Worm (Caenorhabditis elegans) whole organism, mixed stage, embryonic: ENCODE results near the gene Y113G7A.22.

ENCODE experiments used
- M03D4.4 ChIP-seq: sonication (generic microtip); optimal IDR thresholded peaks from 2 replicates; lab custom pipeline; 2017; ENCODE audit warnings: mild to moderate bottlenecking, missing genetic modification characterization, missing compliant biosample characterization
- bed-3 ChIP-seq: fragments of 200-800 bp; sonication (Bioruptor generic); optimal IDR thresholded peaks from 3 replicates; lab custom pipeline; 2018; ENCODE audit warnings: mild to moderate bottlenecking, missing genetic modification characterization, moderate library complexity, missing compliant biosample characterization
- ceh-39 ChIP-seq: fragments of 150-350 bp; optimal IDR thresholded peaks from 2 replicates; lab custom pipeline; 2014; ENCODE audit warnings: missing biosample characterization, missing genetic modification characterization
- ceh-43 ChIP-seq: fragments of 200-800 bp; sonication (Bioruptor generic); optimal IDR thresholded peaks from 2 replicates; lab custom pipeline; 2018; ENCODE audit warnings: mild to moderate bottlenecking, missing genetic modification characterization, moderate library complexity, missing compliant biosample characterization
- ceh-83 ChIP-seq: fragments of 200-800 bp; sonication (Bioruptor generic); optimal IDR thresholded peaks from 2 replicates; lab custom pipeline; 2018; ENCODE audit warnings: mild to moderate bottlenecking, missing genetic modification characterization, missing compliant biosample characterization
- ces-1 ChIP-seq: fragments of 150-350 bp; optimal IDR thresholded peaks from 2 replicates; lab custom pipeline; 2014; ENCODE audit warnings: missing biosample characterization, missing genetic modification reagents, missing genetic modification characterization
- cnd-1 ChIP-seq: fragments of 200-800 bp; sonication (Bioruptor generic); optimal IDR thresholded peaks from 2 replicates; lab custom pipeline; 2018; ENCODE audit warnings: mild to moderate bottlenecking, missing genetic modification characterization, missing compliant biosample characterization
- drap-1 ChIP-seq: fragments of 200-800 bp; sonication (Bioruptor generic); optimal IDR thresholded peaks from 3 replicates; lab custom pipeline; 2018; ENCODE audit warnings: mild to moderate bottlenecking, missing genetic modification characterization, missing compliant biosample characterization
- elt-1 ChIP-seq: sonication (generic microtip); optimal IDR thresholded peaks from 2 replicates; lab custom pipeline; 2017; ENCODE audit warnings: missing genetic modification characterization, mild to moderate bottlenecking, missing compliant biosample characterization, antibody characterized with exemption, moderate library complexity, borderline replicate concordance; ENCODE audit not compliant: insufficient read depth
- flh-1 ChIP-seq: fragments of 200-800 bp; sonication (Bioruptor generic); optimal IDR thresholded peaks from 2 replicates; lab custom pipeline; 2018; ENCODE audit warnings: mild to moderate bottlenecking, missing genetic modification characterization, moderate library complexity, missing compliant biosample characterization
- hlh-1 ChIP-seq: fragments of 150-350 bp; optimal IDR thresholded peaks from 2 replicates; lab custom pipeline; 2014; ENCODE audit warnings: missing biosample characterization, missing genetic modification reagents, missing genetic modification characterization
- lin-13 ChIP-seq: fragments of 150-350 bp; optimal IDR thresholded peaks from 2 replicates; lab custom pipeline; 2014; ENCODE audit warnings: missing biosample characterization, missing genetic modification characterization
- lin-32 ChIP-seq: fragments of 200-800 bp; sonication (Bioruptor generic); optimal IDR thresholded peaks from 2 replicates; lab custom pipeline; 2018; ENCODE audit warnings: mild to moderate bottlenecking, missing genetic modification characterization, missing compliant biosample characterization
- mab-5 ChIP-seq: fragments of 150-350 bp; optimal IDR thresholded peaks from 2 replicates; lab custom pipeline; 2014; ENCODE audit warnings: missing biosample characterization, missing genetic modification characterization
- mep-1 ChIP-seq: fragments of 150-350 bp; optimal IDR thresholded peaks from 2 replicates; lab custom pipeline; 2017; ENCODE audit warnings: missing biosample characterization, missing genetic modification reagents, missing genetic modification characterization, inconsistent platforms
- mls-2 ChIP-seq: sonication (generic microtip); optimal IDR thresholded peaks from 2 replicates; lab custom pipeline; 2016; ENCODE audit warnings: mild to moderate bottlenecking, missing genetic modification characterization, moderate library complexity, missing compliant biosample characterization
- nhr-12 ChIP-seq: fragments of 150-350 bp; optimal IDR thresholded peaks from 2 replicates; lab custom pipeline; 2014; ENCODE audit warnings: missing biosample characterization, missing genetic modification characterization
- nhr-2 ChIP-seq: fragments of 150-350 bp; optimal IDR thresholded peaks from 2 replicates; lab custom pipeline; 2014; ENCODE audit warnings: missing biosample characterization, missing genetic modification characterization
- nhr-237 ChIP-seq: fragments of 150-350 bp; optimal IDR thresholded peaks from 2 replicates; lab custom pipeline; 2014; ENCODE audit warnings: missing biosample characterization, missing genetic modification characterization
- nhr-28 ChIP-seq: fragments of 150-350 bp; optimal IDR thresholded peaks from 2 replicates; lab custom pipeline; 2014; ENCODE audit warnings: missing biosample characterization, missing genetic modification characterization
- nhr-76 ChIP-seq: sonication (generic microtip); optimal IDR thresholded peaks from 2 replicates; lab custom pipeline; 2017; ENCODE audit warnings: missing biosample characterization, missing genetic modification characterization
- snpc-4 ChIP-seq: fragments of 150-350 bp; optimal IDR thresholded peaks from 2 replicates; lab custom pipeline; 2014; ENCODE audit warnings: missing biosample characterization, missing genetic modification characterization
- sptf-1 ChIP-seq: sonication (generic microtip); optimal IDR thresholded peaks from 2 replicates; lab custom pipeline; 2017; ENCODE audit warnings: mild to moderate bottlenecking, missing genetic modification characterization, moderate library complexity, missing compliant biosample characterization
- tbx-8 ChIP-seq: fragments of 200-800 bp; sonication (Bioruptor generic); optimal IDR thresholded peaks from 2 replicates; lab custom pipeline; 2018; ENCODE audit warnings: mild to moderate bottlenecking, missing genetic modification characterization, moderate library complexity, missing compliant biosample characterization
- unc-120 ChIP-seq: sonication (generic microtip); optimal IDR thresholded peaks from 2 replicates; lab custom pipeline; 2017; ENCODE audit warnings: missing genetic modification characterization, missing compliant biosample characterization; ENCODE audit not compliant: poor library complexity, severe bottlenecking
- unc-39 ChIP-seq: fragments of 150-350 bp; optimal IDR thresholded peaks from 2 replicates; lab custom pipeline; 2014; ENCODE audit warnings: missing biosample characterization, missing genetic modification characterization
- zip-8 ChIP-seq: fragments of 150-350 bp; optimal IDR thresholded peaks from 2 replicates; lab custom pipeline; 2014; ENCODE audit warnings: missing biosample characterization, missing genetic modification characterization
- ztf-11 ChIP-seq: fragments of 150-350 bp; optimal IDR thresholded peaks from 2 replicates; lab custom pipeline; 2014; ENCODE audit warnings: missing biosample characterization, missing genetic modification characterization

Y113G7A.22 gene

ce11 chrV:20164059-20164892 lies 29.1 kb upstream of the Y113G7A.22 start, which contains the start of gene F19B2.5:
TSS of gene F19B2.5 (minus strand) at chrV:20164165.
- TF ChIP-seq unc-120 (tag; lab: Kevin White, UChicago) = no peak
- no peak for TF ChIP-seq ztf-11 (tag; lab: Kevin White, UChicago)
- TF ChIP-seq sptf-1 (tag; lab: Kevin White, UChicago) = no peak
- no peak for TF ChIP-seq mls-2 (tag; lab: Kevin White, UChicago)
- no peak for TF ChIP-seq nhr-28 (tag; lab: Kevin White, UChicago)
- no peak for TF ChIP-seq mab-5 (tag; lab: Kevin White, UChicago)
- no peak for TF ChIP-seq lin-32 (GFP tag; lab: Kevin White, UChicago)
- no peak for TF ChIP-seq nhr-237 (tag; lab: Kevin White, UChicago)
- no peak for TF ChIP-seq hlh-1
- no peak for TF ChIP-seq elt-1 (tag; lab: Kevin White, UChicago)
- TF ChIP-seq mep-1 (tag; lab: Kevin White, UChicago) = no peak

ce11 chrV:20163105-20163449 lies 27.9 kb upstream of the Y113G7A.22 start:
- TF ChIP-seq flh-1 (no peak), nhr-12 (tag; lab: Kevin White, UChicago) (no peak), bed-3 (GFP tag; lab: Kevin White, UChicago) (no peak)

- no peak for TF ChIP-seq drap-1
- TF ChIP-seq cnd-1 = no peak
- TF ChIP-seq ceh-39 = no peak
- no peak for TF ChIP-seq zip-8 (tag; lab: Kevin White, UChicago)
These were observed 27.4 kb upstream of the Y113G7A.22 start for ce11 chrV:20162290-20163104.

- TF ChIP-seq lin-13 (tag; lab: Kevin White, UChicago) (no peak), ces-1 (GFP tag; lab: Kevin White, UChicago) (no peak), ceh-83 (no peak), lin-32 (GFP tag; lab: Kevin White, UChicago) (no peak), nhr-237 (tag; lab: Kevin White, UChicago) (no peak), snpc-4 (no peak), mls-2 (tag; lab: Kevin White, UChicago) (no peak), elt-1 (tag; lab: Kevin White, UChicago) (no peak), ztf-11 (tag; lab: Kevin White, UChicago) (no peak), ceh-43 (GFP tag; lab: Kevin White, UChicago) (no peak), mep-1 (tag; lab: Kevin White, UChicago) (no peak), flh-1 (no peak), nhr-12 (tag; lab: Kevin White, UChicago) (no peak), ceh-39 (no peak), cnd-1 (no peak)
These were observed 26.7 kb upstream of the Y113G7A.22 start for ce11 chrV:20161781-20162289.

- TF ChIP-seq cnd-1 (no peak), nhr-2 (tag; lab: Kevin White, UChicago) (no peak), ceh-83 (no peak), ztf-11 (tag; lab: Kevin White, UChicago) (no peak), nhr-76 (no peak), hlh-1 (no peak), ceh-39 (no peak), unc-39 (tag; lab: Kevin White, UChicago) (no peak), M03D4.4 (no peak), zip-8 (tag; lab: Kevin White, UChicago) (no peak), tbx-8 (GFP tag; lab: Kevin White, UChicago) (no peak), elt-1 (tag; lab: Kevin White, UChicago) (no peak)
These were observed 23.1 kb upstream of the Y113G7A.22 start, which contains the start of gene F19B2.6 for ce11 chrV:20158223-20158622. TSS of gene F19B2.6 (plus strand) at chrV:20158523.
